Worm (Caenorhabditis elegans): ENCODE measurements around the gene R155.3.

ce11 chrIII:1984860-1985259 is 8.3 kb upstream of the R155.3 start, which contains the start of gene Y39A3B.7:
- TF ChIP-seq daf-12 (tag; optimal IDR thresholded peaks at IDR 0.05) (no peak), Y105C5A.15 (GFP tag; IDR thresholded peaks at IDR 0.05) (no peak), set-16 (GFP tag; IDR thresholded peaks at IDR 0.05) (no peak), unc-130 (GFP tag; optimal IDR thresholded peaks at IDR 0.05) (no peak), pqm-1 (tag; optimal IDR thresholded peaks at IDR 0.05) (no peak), nhr-48 (tag; optimal IDR thresholded peaks at IDR 0.05) (no peak), R02D3.7 (tag; optimal IDR thresholded peaks at IDR 0.05) (no peak), Y5F2A.4 (GFP tag; optimal IDR thresholded peaks at IDR 0.05) (no peak), nhr-76 (tag; optimal IDR thresholded peaks at IDR 0.05) (no peak), nhr-111 (GFP tag; optimal IDR thresholded peaks at IDR 0.05) (no peak), nhr-10 (tag; optimal IDR thresholded peaks at IDR 0.05) (no peak)
